Worm (Caenorhabditis elegans): ENCODE measurements around the gene str-144.

- TF ChIP-seq F13C5.2 (tag; optimal IDR thresholded peaks at IDR 0.05) = no peak
- no peak for TF ChIP-seq ama-1 (optimal IDR thresholded peaks at IDR 0.05)
- TF ChIP-seq pes-1 (GFP tag; IDR thresholded peaks at IDR 0.05) = no peak
- TF ChIP-seq tbx-11 (GFP tag; IDR thresholded peaks at IDR 0.05) = no peak
- no peak for TF ChIP-seq hnd-1 (tag; optimal IDR thresholded peaks at IDR 0.05)
- no peak for TF ChIP-seq tbx-37 (GFP tag; conservative IDR thresholded peaks at IDR 0.05)
- no peak for TF ChIP-seq hmbx-1 (tag; optimal IDR thresholded peaks at IDR 0.05)
- TF ChIP-seq ets-7 (tag; optimal IDR thresholded peaks at IDR 0.05) = no peak
- no peak for TF ChIP-seq flt-1 (GFP tag; IDR thresholded peaks at IDR 0.05)
- no peak for TF ChIP-seq scrt-1 (GFP tag; IDR thresholded peaks at IDR 0.05)
- no peak for TF ChIP-seq aly-1 (tag; optimal IDR thresholded peaks at IDR 0.05)
- no peak for TF ChIP-seq ceh-36 (tag; optimal IDR thresholded peaks at IDR 0.05)
- no peak for TF ChIP-seq hmg-4 (GFP tag; optimal IDR thresholded peaks at IDR 0.05)
- TF ChIP-seq tra-4 (tag; optimal IDR thresholded peaks at IDR 0.05) = no peak
These were observed 7.9 kb upstream of the str-144 start for ce11 chrV:8079813-8080212.

Measured in whole organism, early embryonic.